Worm (Caenorhabditis elegans) whole organism, L4 larva: ENCODE data around the gene unk-1.

Experiments
- D1046.2 ChIP-seq: fragments of 200-800 bp; sonication (Bioruptor generic); IDR thresholded peaks from 2 replicates; pipeline ENCODE4 v1.3.6; 2022; ENCODE audit warnings: missing genetic modification characterization, missing compliant biosample characterization
- F10B5.3 ChIP-seq: sonication (generic microtip); optimal IDR thresholded peaks from 2 replicates; lab custom pipeline; 2016; ENCODE audit warnings: mild to moderate bottlenecking, missing genetic modification characterization, missing compliant biosample characterization
- F49E8.2 ChIP-seq: sonication (generic microtip); optimal IDR thresholded peaks from 2 replicates; lab custom pipeline; 2016; ENCODE audit warnings: missing compliant biosample characterization, mild to moderate bottlenecking, missing genetic modification characterization, borderline replicate concordance
- R02D3.7 ChIP-seq: fragments of 150-350 bp; sonication (generic microtip); optimal IDR thresholded peaks from 3 replicates; lab custom pipeline; 2014; ENCODE audit warnings: missing biosample characterization, missing genetic modification characterization
- T26A8.4 ChIP-seq: fragments of 200-800 bp; sonication (Bioruptor generic); IDR thresholded peaks from 2 replicates; pipeline ENCODE4 v1.3.6; 2022; ENCODE audit warnings: missing genetic modification characterization, missing compliant biosample characterization
- Y5F2A.4 ChIP-seq: fragments of 200-800 bp; sonication (Bioruptor generic); optimal IDR thresholded peaks from 2 replicates; lab custom pipeline; 2018; ENCODE audit warnings: mild to moderate bottlenecking, missing genetic modification characterization, missing compliant biosample characterization
- Y75B8A.6 ChIP-seq: fragments of 200-800 bp; sonication (Bioruptor generic); IDR thresholded peaks from 2 replicates; pipeline ENCODE4 v1.3.6; 2022; ENCODE audit warnings: missing genetic modification reagents, missing genetic modification characterization, missing compliant biosample characterization
- ZK546.5 ChIP-seq, 2 experiments: sonication (generic microtip); optimal IDR thresholded peaks; 2 replicates each; lab custom pipeline; 2017; ENCODE audit warnings: missing biosample characterization in 2 of 2, missing genetic modification characterization in 2 of 2
- aha-1 ChIP-seq: fragments of 150-350 bp; peaks from one replicate; lab custom pipeline; 2014; ENCODE audit warnings: missing biosample characterization, missing genetic modification characterization
- attf-4 ChIP-seq: sonication (generic microtip); optimal IDR thresholded peaks from 3 replicates; lab custom pipeline; 2017; ENCODE audit warnings: missing biosample characterization, missing genetic modification characterization
- ceh-20 ChIP-seq: fragments of 200-800 bp; sonication (Bioruptor generic); IDR thresholded peaks from 2 replicates; pipeline ENCODE4 v1.3.6; 2022; ENCODE audit warnings: missing genetic modification reagents, missing genetic modification characterization, missing compliant biosample characterization
- ceh-32 ChIP-seq: sonication (generic microtip); optimal IDR thresholded peaks from 2 replicates; lab custom pipeline; 2016; ENCODE audit warnings: mild to moderate bottlenecking, missing genetic modification characterization, missing compliant biosample characterization; ENCODE audit not compliant: poor library complexity
- ceh-62 ChIP-seq: sonication (generic microtip); optimal IDR thresholded peaks from 2 replicates; lab custom pipeline; 2017; ENCODE audit warnings: missing biosample characterization, missing genetic modification characterization
- cey-2 ChIP-seq: sonication (generic microtip); optimal IDR thresholded peaks from 3 replicates; lab custom pipeline; 2017; ENCODE audit warnings: missing genetic modification characterization, mild to moderate bottlenecking, missing compliant biosample characterization, antibody characterized with exemption, borderline replicate concordance; ENCODE audit not compliant: insufficient read depth
- daf-16 ChIP-seq, 3 experiments: sonication (generic microtip); optimal IDR thresholded peaks; 2 replicates each; lab custom pipeline; 2016 to 2017; ENCODE audit warnings: missing genetic modification characterization in 3 of 3, missing genetic modification reagents in 3 of 3, mild to moderate bottlenecking in 2 of 3, missing compliant biosample characterization in 2 of 3, missing biosample characterization in 1 of 3, moderate library complexity in 1 of 3
- dmd-6 ChIP-seq: fragments of 200-800 bp; sonication (Bioruptor generic); IDR thresholded peaks from 2 replicates; pipeline ENCODE4 v1.3.6; 2022; ENCODE audit warnings: missing genetic modification reagents, missing genetic modification characterization, missing compliant biosample characterization
- dmd-8 ChIP-seq: fragments of 200-800 bp; sonication (Bioruptor generic); IDR thresholded peaks from 2 replicates; pipeline ENCODE4 v1.3.6; 2022; ENCODE audit warnings: missing genetic modification characterization, missing compliant biosample characterization
- dve-1 ChIP-seq: sonication (generic microtip); optimal IDR thresholded peaks from 2 replicates; lab custom pipeline; 2017; ENCODE audit warnings: antibody characterized with exemption, mild to moderate bottlenecking, missing genetic modification characterization, missing compliant biosample characterization; ENCODE audit not compliant: insufficient read depth
- egl-43 ChIP-seq: fragments of 200-800 bp; sonication (Bioruptor generic); IDR thresholded peaks from 2 replicates; pipeline ENCODE4 v1.3.6; 2022; ENCODE audit warnings: missing genetic modification reagents, missing genetic modification characterization, missing compliant biosample characterization
- fkh-10 ChIP-seq: fragments of 150-350 bp; optimal IDR thresholded peaks from 2 replicates; lab custom pipeline; 2014; ENCODE audit warnings: missing biosample characterization, missing genetic modification reagents, missing genetic modification characterization
- gei-8 ChIP-seq: fragments of 200-800 bp; sonication (Bioruptor generic); optimal IDR thresholded peaks from 2 replicates; lab custom pipeline; 2018; ENCODE audit warnings: mild to moderate bottlenecking, missing genetic modification characterization, missing compliant biosample characterization
- hif-1 ChIP-seq, 2 experiments: sonication (generic microtip); optimal IDR thresholded peaks; 2 replicates each; lab custom pipeline; 2016 to 2017; ENCODE audit warnings: missing compliant biosample characterization in 2 of 2, missing genetic modification characterization in 2 of 2, missing genetic modification reagents in 2 of 2, missing genotype in 2 of 2, mild to moderate bottlenecking in 1 of 2
- lin-1 ChIP-seq: fragments of 200-800 bp; sonication (Bioruptor generic); IDR thresholded peaks from 2 replicates; pipeline ENCODE4 v1.3.6; 2022; ENCODE audit warnings: missing genetic modification reagents, missing genetic modification characterization, missing compliant biosample characterization
- lin-15B ChIP-seq: fragments of 150-350 bp; sonication (generic microtip); optimal IDR thresholded peaks from 3 replicates; lab custom pipeline; 2014; ENCODE audit warnings: missing biosample characterization, missing genetic modification characterization
- lir-3 ChIP-seq: sonication (generic microtip); optimal IDR thresholded peaks from 2 replicates; lab custom pipeline; 2016; ENCODE audit warnings: mild to moderate bottlenecking, missing genetic modification characterization, missing compliant biosample characterization
- lsy-2 ChIP-seq, 2 experiments: fragments of 150-350 bp in 1 of 2; sonication (generic microtip) in 1 of 2; optimal IDR thresholded peaks; 2 replicates each; lab custom pipeline; 2014 to 2017; ENCODE audit warnings: missing biosample characterization in 2 of 2, missing genetic modification characterization in 2 of 2
- madf-5 ChIP-seq, 2 experiments: fragments of 200-800 bp; sonication (Bioruptor generic); IDR thresholded peaks; 2 replicates each; pipeline ENCODE4 v1.3.6; 2022; ENCODE audit warnings: missing compliant biosample characterization in 2 of 2, missing genetic modification characterization in 2 of 2
- madf-9 ChIP-seq: fragments of 200-800 bp; sonication (Bioruptor generic); conservative IDR thresholded peaks from 2 replicates; pipeline ENCODE4 v1.3.6; 2022; ENCODE audit warnings: missing genetic modification reagents, missing genetic modification characterization, missing compliant biosample characterization
- mep-1 ChIP-seq: fragments of 150-350 bp; sonication (generic microtip); optimal IDR thresholded peaks from 3 replicates; lab custom pipeline; 2014; ENCODE audit warnings: missing biosample characterization, missing genetic modification characterization
- mxl-3 ChIP-seq: fragments of 200-800 bp; sonication (Bioruptor generic); optimal IDR thresholded peaks from 2 replicates; lab custom pipeline; 2018; ENCODE audit warnings: mild to moderate bottlenecking, missing genetic modification characterization, missing compliant biosample characterization
- nhr-25 ChIP-seq: sonication (generic microtip); optimal IDR thresholded peaks from 2 replicates; lab custom pipeline; 2017; ENCODE audit warnings: missing genetic modification characterization, mild to moderate bottlenecking, missing compliant biosample characterization, antibody characterized with exemption, moderate library complexity, borderline replicate concordance; ENCODE audit not compliant: insufficient read depth
- nhr-28 ChIP-seq: fragments of 150-350 bp; optimal IDR thresholded peaks from 2 replicates; lab custom pipeline; 2014; ENCODE audit warnings: missing biosample characterization, missing genetic modification characterization
- nhr-42 ChIP-seq: fragments of 200-800 bp; sonication (Bioruptor generic); IDR thresholded peaks from 2 replicates; pipeline ENCODE4 v1.3.6; 2022; ENCODE audit warnings: missing genetic modification characterization, missing compliant biosample characterization
- nhr-48 ChIP-seq: sonication (generic microtip); optimal IDR thresholded peaks from 2 replicates; lab custom pipeline; 2016; ENCODE audit warnings: mild to moderate bottlenecking, missing genetic modification characterization, missing compliant biosample characterization
- nhr-76 ChIP-seq: fragments of 150-350 bp; optimal IDR thresholded peaks from 2 replicates; lab custom pipeline; 2014; ENCODE audit warnings: missing biosample characterization, missing genetic modification characterization
- nhr-77 ChIP-seq: fragments of 150-350 bp; optimal IDR thresholded peaks from 2 replicates; lab custom pipeline; 2014; ENCODE audit warnings: missing biosample characterization, missing genetic modification characterization
- pha-4 ChIP-seq, 2 experiments: fragments of 150-350 bp in 1 of 2; fragments of 200-800 bp in 1 of 2; sonication (Bioruptor generic) in 1 of 2; IDR thresholded peaks in 1 of 2; optimal IDR thresholded peaks in 1 of 2; 2 replicates each; pipeline versions ENCODE4 v1.3.6 to Lab custom; 2014 to 2022; ENCODE audit warnings: missing genetic modification characterization in 2 of 2, missing genetic modification reagents in 2 of 2, missing biosample characterization in 1 of 2, missing compliant biosample characterization in 1 of 2
- php-3 ChIP-seq: fragments of 200-800 bp; sonication (Bioruptor generic); IDR thresholded peaks from 2 replicates; pipeline ENCODE4 v1.3.6; 2022; ENCODE audit warnings: missing genetic modification reagents, missing genetic modification characterization, missing compliant biosample characterization
- rbr-2 ChIP-seq: sonication (generic microtip); optimal IDR thresholded peaks from 2 replicates; lab custom pipeline; 2016; ENCODE audit warnings: missing genotype, missing genetic modification characterization, missing compliant biosample characterization
- saeg-2 ChIP-seq: fragments of 200-800 bp; sonication (Bioruptor generic); IDR thresholded peaks from 2 replicates; pipeline ENCODE4 v1.3.6; 2022; ENCODE audit warnings: missing genetic modification reagents, missing genetic modification characterization, missing compliant biosample characterization
- tag-97 ChIP-seq: fragments of 200-800 bp; sonication (Bioruptor generic); IDR thresholded peaks from 2 replicates; pipeline ENCODE4 v1.3.6; 2022; ENCODE audit warnings: missing genetic modification characterization, missing compliant biosample characterization
- tra-1 ChIP-seq: fragments of 200-800 bp; sonication (Bioruptor generic); IDR thresholded peaks from 2 replicates; pipeline ENCODE4 v1.3.6; 2022; ENCODE audit warnings: missing genetic modification reagents, missing genetic modification characterization, missing compliant biosample characterization
- unc-130 ChIP-seq: sonication (generic microtip); optimal IDR thresholded peaks from 2 replicates; lab custom pipeline; 2016; ENCODE audit warnings: missing genetic modification reagents, missing genetic modification characterization, missing compliant biosample characterization
- unc-62 ChIP-seq, 3 experiments: fragments of 150-350 bp in 1 of 3; sonication (generic microtip); optimal IDR thresholded peaks in 2 of 3; peaks in 1 of 3; 1 replicate in 1 of 3; 2 replicates in 2 of 3; lab custom pipeline; 2014 to 2017; ENCODE audit warnings: missing biosample characterization in 3 of 3, missing genetic modification characterization in 3 of 3, missing genetic modification reagents in 3 of 3, missing genotype in 1 of 3
- vab-7 ChIP-seq: fragments of 200-800 bp; sonication (Bioruptor generic); IDR thresholded peaks from 2 replicates; pipeline ENCODE4 v1.3.6; 2022; ENCODE audit warnings: missing genetic modification reagents, missing genetic modification characterization, missing compliant biosample characterization

unk-1 gene

ce11 chrX:8026709-8027108, 11.9 kb downstream of the unk-1 start (continued):
- TF ChIP-seq nhr-48 (tag; lab: Kevin White, UChicago) (peak; percentile 24), cey-2 (tag; lab: Kevin White, UChicago) (no peak), gei-8 (GFP tag; lab: Kevin White, UChicago) (no peak), mxl-3 (no peak), egl-43 (GFP tag; lab: Robert Waterston, UW) (no peak), Y5F2A.4 (GFP tag; lab: Kevin White, UChicago) (no peak), php-3 (GFP tag; lab: Robert Waterston, UW) (no peak), ceh-20 (GFP tag; lab: Robert Waterston, UW) (no peak), nhr-76 (no peak), lin-15B (tag; lab: Kevin White, UChicago) (no peak), dve-1 (peak; percentile 45), unc-62 (GFP tag; optimal IDR thresholded peaks at IDR 0.05 in 1 of 2; lab: Kevin White, UChicago) (peak in 1 of 2 experiments; percentile 90), unc-62 (tag; optimal IDR thresholded peaks at IDR 0.05; lab: Kevin White, UChicago) (no peak), hif-1 (tag; optimal IDR thresholded peaks at IDR 0.05; lab: Kevin White, UChicago) (peak in 1 of 2 experiments; percentile 46), ceh-32 (tag; lab: Kevin White, UChicago) (no peak), aha-1 (tag; lab: Kevin White, UChicago) (no peak), saeg-2 (no peak), vab-7 (GFP tag; lab: Robert Waterston, UW) (no peak), R02D3.7 (tag; lab: Kevin White, UChicago) (no peak), tag-97 (GFP tag; lab: Robert Waterston, UW) (no peak), dmd-6 (GFP tag; lab: Robert Waterston, UW) (peak; percentile 54), rbr-2 (tag; lab: Kevin White, UChicago) (no peak), nhr-25 (tag; lab: Kevin White, UChicago) (no peak), Y75B8A.6 (GFP tag; lab: Robert Waterston, UW) (no peak), lsy-2 (tag; optimal IDR thresholded peaks at IDR 0.05; lab: Kevin White, UChicago) (peak in 1 of 2 experiments; percentile 30), unc-130 (GFP tag; lab: Kevin White, UChicago) (no peak), dmd-8 (GFP tag; lab: Robert Waterston, UW) (no peak), madf-9 (GFP tag; lab: Robert Waterston, UW) (no peak), nhr-42 (no peak), D1046.2 (GFP tag; lab: Robert Waterston, UW) (no peak), fkh-10 (GFP tag; lab: Kevin White, UChicago) (no peak), nhr-28 (tag; lab: Kevin White, UChicago) (peak; percentile 88)

ce11 chrX:8027509-8027908, 12.7 kb downstream of the unk-1 start:
- TF ChIP-seq R02D3.7 (tag; lab: Kevin White, UChicago), result no peak
- no peak for TF ChIP-seq dmd-8 (GFP tag; lab: Robert Waterston, UW)
- no peak for TF ChIP-seq F49E8.2 (tag; lab: Kevin White, UChicago)
- TF ChIP-seq ceh-32 (tag; lab: Kevin White, UChicago), result no peak
- TF ChIP-seq Y5F2A.4 (GFP tag; lab: Kevin White, UChicago), result no peak
- TF ChIP-seq mep-1 (tag; lab: Kevin White, UChicago), result no peak
- no peak for TF ChIP-seq lin-15B (tag; lab: Kevin White, UChicago)
- no peak for TF ChIP-seq rbr-2 (tag; lab: Kevin White, UChicago)
- no peak for TF ChIP-seq lir-3 (tag; lab: Kevin White, UChicago)

ce11 chrX:8029080-8029479, 14.3 kb downstream of the unk-1 start, which contains the start of gene C34D10.1:
Gene C34D10.1 (plus strand): TSS chrX:8029479.
- TF ChIP-seq attf-4 (tag; lab: Kevin White, UChicago) (no peak), lin-1 (peak; percentile 17; the same call in 1 of the 2 replicates), pha-4 (GFP tag; IDR thresholded peaks at IDR 0.05; lab: Robert Waterston, UW) (0 out of 2 replicates have a peak, but pooled peaks have one; percentile 19), pha-4 (tag; optimal IDR thresholded peaks at IDR 0.05; lab: Kevin White, UChicago) (peak; percentile 25), T26A8.4 (GFP tag; lab: Robert Waterston, UW) (0 out of 2 replicates have a peak, but pooled peaks have one; percentile 42), dmd-6 (GFP tag; lab: Robert Waterston, UW) (peak; percentile 52), madf-5 (GFP tag; IDR thresholded peaks at IDR 0.05; lab: Robert Waterston, UW) (no peak), tra-1 (0 out of 2 replicates have a peak, but pooled peaks have one; percentile 61), F10B5.3 (no peak), nhr-77 (tag; lab: Kevin White, UChicago) (no peak), nhr-28 (tag; lab: Kevin White, UChicago) (peak; percentile 69), Y5F2A.4 (GFP tag; lab: Kevin White, UChicago) (no peak), hif-1 (tag; optimal IDR thresholded peaks at IDR 0.05; lab: Kevin White, UChicago) (peak in 1 of 2 experiments; percentile 46), ZK546.5 (tag; optimal IDR thresholded peaks at IDR 0.05; lab: Kevin White, UChicago) (no peak), daf-16 (GFP tag; optimal IDR thresholded peaks at IDR 0.05; lab: Kevin White, UChicago) (no peak), daf-16 (tag; optimal IDR thresholded peaks at IDR 0.05; lab: Kevin White, UChicago) (peak; percentile 56), ceh-62 (tag; lab: Kevin White, UChicago) (no peak)
